Worm (Caenorhabditis elegans): ENCODE measurements around the gene aexr-1.

The aexr-1 gene

ce11 chrX:6654139-6654538 is 19.1 kb upstream of the aexr-1 start:
- TF ChIP-seq egl-27 (tag; optimal IDR thresholded peaks at IDR 0.05) (no peak), elt-2 (tag; optimal IDR thresholded peaks at IDR 0.05) (peak; percentile 40)

DNA sequence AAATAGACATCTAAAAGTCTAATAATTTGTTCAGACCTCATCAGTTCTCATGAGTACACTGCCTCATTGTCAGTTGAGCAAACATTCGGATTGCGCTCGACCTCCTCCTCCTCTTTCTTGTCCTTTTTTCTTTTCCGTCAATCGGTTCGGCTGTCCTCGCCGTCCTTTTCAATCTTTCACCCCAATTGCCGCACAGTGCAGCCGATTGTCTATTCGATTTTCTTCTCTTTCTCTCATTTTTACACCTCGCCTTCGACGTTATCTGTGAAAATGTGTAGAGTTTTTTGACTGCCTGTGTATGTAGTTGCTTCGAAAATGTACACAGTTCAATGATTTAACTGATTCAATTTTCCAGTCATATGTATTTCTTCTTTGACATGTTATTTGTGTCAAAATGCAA is 18.1 kb upstream of the aexr-1 start:
- no peak for TF ChIP-seq lin-39 (tag; optimal IDR thresholded peaks at IDR 0.05)
- TF ChIP-seq zag-1 (tag; optimal IDR thresholded peaks at IDR 0.05): no peak
- TF ChIP-seq grh-1 (GFP tag; IDR thresholded peaks at IDR 0.05): no peak
- TF ChIP-seq nhr-76 (tag; optimal IDR thresholded peaks at IDR 0.05): no peak
- TF ChIP-seq pqm-1 (tag; optimal IDR thresholded peaks at IDR 0.05): no peak
- no peak for TF ChIP-seq aha-1 (tag; optimal IDR thresholded peaks at IDR 0.05)
- TF ChIP-seq nhr-237 (tag; optimal IDR thresholded peaks at IDR 0.05): no peak
- no peak for TF ChIP-seq dpl-1 (GFP tag; optimal IDR thresholded peaks at IDR 0.05)
- no peak for TF ChIP-seq nhr-11 (tag; optimal IDR thresholded peaks at IDR 0.05)
- TF ChIP-seq sup-37 (GFP tag; optimal IDR thresholded peaks at IDR 0.05): no peak
- TF ChIP-seq F16B12.6 (tag; optimal IDR thresholded peaks at IDR 0.05): no peak
- TF ChIP-seq sptf-1 (tag; optimal IDR thresholded peaks at IDR 0.05): no peak
- TF ChIP-seq mdl-1 (tag; optimal IDR thresholded peaks at IDR 0.05): no peak
- no peak for TF ChIP-seq ceh-8 (GFP tag; optimal IDR thresholded peaks at IDR 0.05)
- no peak for TF ChIP-seq zip-4 (GFP tag; optimal IDR thresholded peaks at IDR 0.05)
- TF ChIP-seq skn-1 (tag; optimal IDR thresholded peaks at IDR 0.05): no peak
- no peak for TF ChIP-seq snpc-4 (tag; optimal IDR thresholded peaks at IDR 0.05)
- no peak for TF ChIP-seq ets-5 (GFP tag; IDR thresholded peaks at IDR 0.05)
- TF ChIP-seq fkh-4 (tag; optimal IDR thresholded peaks at IDR 0.05; ENCODE audit: borderline replicate concordance): no peak
- TF ChIP-seq egl-27 (tag; optimal IDR thresholded peaks at IDR 0.05): no peak
- no peak for TF ChIP-seq xbp-1 (tag; optimal IDR thresholded peaks at IDR 0.05)
- no peak for TF ChIP-seq hpl-2 (GFP tag; optimal IDR thresholded peaks at IDR 0.05)
- no peak for TF ChIP-seq elt-3 (tag; optimal IDR thresholded peaks at IDR 0.05)
- peak in 1 of 3 experiments; percentile 25 for TF ChIP-seq ceh-82 (tag; optimal IDR thresholded peaks at IDR 0.05)
- no peak for TF ChIP-seq nhr-90 (tag; optimal IDR thresholded peaks at IDR 0.05; ENCODE audit: poor library complexity)
- peak; percentile 37 for TF ChIP-seq nhr-85 (tag)
- no peak for TF ChIP-seq efl-1 (optimal IDR thresholded peaks at IDR 0.05)
- TF ChIP-seq efl-1 (GFP tag; optimal IDR thresholded peaks at IDR 0.05 in 1 of 2): peak in 1 of 2 experiments; percentile 35
- TF ChIP-seq fkh-10 (GFP tag; optimal IDR thresholded peaks at IDR 0.05): no peak
- TF ChIP-seq rnt-1 (tag; optimal IDR thresholded peaks at IDR 0.05): no peak
- TF ChIP-seq vab-15 (tag; optimal IDR thresholded peaks at IDR 0.05): no peak
- TF ChIP-seq hlh-17 (GFP tag; optimal IDR thresholded peaks at IDR 0.05; ENCODE audit: borderline replicate concordance): no peak
- no peak for TF ChIP-seq aly-2 (tag; optimal IDR thresholded peaks at IDR 0.05)
- no peak for TF ChIP-seq nhr-71 (tag; optimal IDR thresholded peaks at IDR 0.05)
- peak in 1 of 2 experiments; percentile 44 for TF ChIP-seq lin-35 (GFP tag; optimal IDR thresholded peaks at IDR 0.05)
- no peak for TF ChIP-seq tlp-1 (tag; optimal IDR thresholded peaks at IDR 0.05)
- no peak for TF ChIP-seq dsc-1 (tag; optimal IDR thresholded peaks at IDR 0.05)
- no peak for TF ChIP-seq unc-30 (tag; optimal IDR thresholded peaks at IDR 0.05)
- no peak for TF ChIP-seq ces-1 (GFP tag; optimal IDR thresholded peaks at IDR 0.05)
- TF ChIP-seq ceh-63 (GFP tag; optimal IDR thresholded peaks at IDR 0.05): no peak
- TF ChIP-seq nhr-84 (tag; optimal IDR thresholded peaks at IDR 0.05): no peak
- TF ChIP-seq ztf-4 (tag; optimal IDR thresholded peaks at IDR 0.05): no peak
- TF ChIP-seq fos-1 (tag; optimal IDR thresholded peaks at IDR 0.05): no peak
- no peak for TF ChIP-seq ceh-88 (GFP tag; IDR thresholded peaks at IDR 0.05)
- TF ChIP-seq Y116A8C.19 (tag; optimal IDR thresholded peaks at IDR 0.05; ENCODE audit: borderline replicate concordance): no peak
- TF ChIP-seq elt-2 (tag; optimal IDR thresholded peaks at IDR 0.05): peak; percentile 23
- TF ChIP-seq isw-1 (GFP tag; IDR thresholded peaks at IDR 0.05): no peak
- no peak for TF ChIP-seq nhr-28 (tag; optimal IDR thresholded peaks at IDR 0.05)
- no peak for TF ChIP-seq hlh-4 (tag; optimal IDR thresholded peaks at IDR 0.05)
- peak; percentile 13 for TF ChIP-seq snu-23 (GFP tag; optimal IDR thresholded peaks at IDR 0.05)
- TF ChIP-seq mep-1 (tag; optimal IDR thresholded peaks at IDR 0.05): peak; percentile 19
- TF ChIP-seq unc-62 (GFP tag; optimal IDR thresholded peaks at IDR 0.05): no peak
